Worm (Caenorhabditis elegans) whole organism, midembryonic: ENCODE measurements around the gene ceeh-2.
A peak's percentile ranks its signal among the peaks of the same experiment; 100 is the strongest.

ENCODE experiments used
- T22C8.4 ChIP-seq: fragments of 200-800 bp; sonication (Bioruptor generic); IDR thresholded peaks from 2 replicates; pipeline ENCODE4 v1.3.6; 2022; ENCODE audit warnings: missing genetic modification characterization, missing compliant biosample characterization
- cog-1 ChIP-seq: sonication (generic microtip); optimal IDR thresholded peaks from 2 replicates; lab custom pipeline; 2016; ENCODE audit warnings: missing genetic modification characterization, missing compliant biosample characterization
- flt-1 ChIP-seq: fragments of 200-800 bp; sonication (Bioruptor generic); IDR thresholded peaks from 2 replicates; pipeline ENCODE4 v1.3.6; 2022; ENCODE audit warnings: missing genetic modification characterization, missing compliant biosample characterization
- klf-2 ChIP-seq: fragments of 200-800 bp; sonication (Bioruptor generic); conservative IDR thresholded peaks from 2 replicates; pipeline ENCODE4 v1.3.6; 2022; ENCODE audit warnings: missing genetic modification reagents, missing genetic modification characterization, missing compliant biosample characterization
- med-1 ChIP-seq: sonication (generic microtip); optimal IDR thresholded peaks from 2 replicates; lab custom pipeline; 2017; ENCODE audit warnings: missing genetic modification characterization, mild to moderate bottlenecking, missing compliant biosample characterization, antibody characterized with exemption, missing genetic modification reagents; ENCODE audit not compliant: insufficient read depth
- ref-1 ChIP-seq: fragments of 200-800 bp; sonication (Bioruptor generic); conservative IDR thresholded peaks from 2 replicates; pipeline ENCODE4 v1.3.6; 2022; ENCODE audit warnings: missing genetic modification reagents, missing genetic modification characterization, missing compliant biosample characterization
- tab-1 ChIP-seq: fragments of 200-800 bp; sonication (Bioruptor generic); IDR thresholded peaks from 2 replicates; pipeline ENCODE4 v1.3.6; 2022; ENCODE audit warnings: missing genetic modification characterization, missing compliant biosample characterization
- ztf-23 ChIP-seq: fragments of 200-800 bp; sonication (Bioruptor generic); IDR thresholded peaks from 2 replicates; pipeline ENCODE4 v1.3.6; 2022; ENCODE audit warnings: missing genetic modification reagents, missing genetic modification characterization, missing compliant biosample characterization
- ztf-29 ChIP-seq: fragments of 200-800 bp; sonication (Bioruptor generic); IDR thresholded peaks from 2 replicates; pipeline ENCODE4 v1.3.6; 2022; ENCODE audit warnings: missing genetic modification reagents, missing genetic modification characterization, missing compliant biosample characterization

ceeh-2 gene

DNA sequence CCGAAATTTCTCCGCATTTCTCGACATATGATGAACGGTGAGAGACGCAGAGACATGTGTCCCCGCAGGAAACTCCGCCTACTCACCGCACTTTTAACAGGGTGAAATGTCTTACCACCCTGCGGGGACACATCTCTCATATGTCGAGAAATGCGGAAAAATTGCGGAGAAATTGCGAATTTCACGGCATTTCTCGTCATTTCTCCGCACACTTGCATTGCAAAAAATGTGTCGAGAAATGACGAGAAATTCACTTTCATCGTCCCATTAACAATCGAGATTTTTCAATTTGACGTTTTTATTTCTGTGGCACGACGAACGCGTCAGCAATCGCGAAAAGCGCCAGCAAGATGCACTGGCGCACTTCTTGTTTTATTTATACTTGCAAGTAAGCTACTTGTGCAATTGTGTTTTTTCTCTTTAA lies 15.8 kb downstream of the ceeh-2 start, which contains the start of gene K07C5.13:
TSS of gene K07C5.13 (plus strand) at position 151 of the 424 bp plus-strand sequence.
- TF ChIP-seq ztf-29 (GFP tag; lab: Robert Waterston, UW) (peak; percentile 44; the same call in 1 of the 2 replicates), flt-1 (GFP tag; lab: Robert Waterston, UW) (peak; percentile 77), ztf-23 (GFP tag; lab: Robert Waterston, UW) (peak; percentile 79; the same call in 1 of the 2 replicates)

DNA sequence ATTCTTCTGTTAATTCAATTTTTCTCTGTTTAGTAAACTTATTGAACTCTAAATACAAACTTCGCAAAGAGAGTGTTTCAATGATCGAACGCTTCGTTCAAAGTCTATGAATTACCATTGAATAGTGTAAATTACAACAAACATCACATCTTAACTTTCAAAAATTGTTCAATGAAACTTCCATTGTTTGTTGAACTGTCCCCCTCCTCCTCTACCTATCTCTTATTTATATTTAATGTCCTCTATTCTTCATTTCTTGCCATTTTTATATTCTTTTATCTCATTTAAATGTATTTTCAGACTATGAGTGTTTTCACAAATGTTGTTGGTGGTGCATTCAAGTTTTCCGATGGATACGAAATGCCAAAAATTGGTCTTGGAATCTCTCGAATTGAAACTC lies 18.5 kb downstream of the ceeh-2 start, which contains the start of gene K07C5.2:
TSS of gene K07C5.2 (plus strand) at position 301 of the 400 bp plus-strand sequence.
- no peak for TF ChIP-seq T22C8.4
- TF ChIP-seq tab-1 (GFP tag; lab: Robert Waterston, UW) = no peak
- TF ChIP-seq ztf-23 (GFP tag; lab: Robert Waterston, UW) = no peak
- TF ChIP-seq ztf-29 (GFP tag; lab: Robert Waterston, UW) = no peak
- TF ChIP-seq med-1 (GFP tag; lab: Kevin White, UChicago) = no peak
- no peak for TF ChIP-seq klf-2 (GFP tag; lab: Robert Waterston, UW)
- no peak for TF ChIP-seq ref-1
- no peak for TF ChIP-seq flt-1 (GFP tag; lab: Robert Waterston, UW)
- no peak for TF ChIP-seq cog-1 (tag; lab: Kevin White, UChicago)

DNA sequence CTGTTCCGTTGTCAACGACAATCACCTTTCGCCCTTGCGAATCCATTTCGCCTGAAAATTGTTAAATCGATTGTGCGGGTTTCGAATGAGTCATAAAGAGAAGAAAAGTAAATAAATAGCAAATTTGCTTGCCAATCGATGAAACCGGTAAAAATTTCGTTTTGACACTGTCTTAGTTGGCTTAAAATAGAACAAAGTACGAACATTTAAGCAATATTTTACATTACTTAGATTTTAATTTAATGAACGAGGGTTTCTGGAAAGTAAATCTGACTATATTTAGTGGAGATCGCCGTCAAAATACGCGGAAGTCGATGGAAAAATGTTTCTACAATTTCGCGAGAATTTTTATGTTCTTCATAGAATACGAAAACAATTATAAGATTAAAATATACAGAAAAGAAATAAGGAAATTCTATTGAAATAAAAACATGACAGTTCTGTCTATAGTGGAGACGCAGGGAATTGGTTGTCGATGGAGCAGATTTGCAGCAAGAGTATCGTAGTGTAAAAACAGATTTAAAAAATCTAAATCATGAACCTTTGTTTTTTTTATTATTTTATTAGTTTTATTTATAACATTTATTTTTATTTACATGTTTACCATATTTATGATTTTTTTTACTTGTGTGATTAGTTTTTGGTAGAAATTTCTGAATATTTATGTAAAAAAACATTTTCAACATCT lies 19.3 kb downstream of the ceeh-2 start, which contains the start of gene arx-2:
TSS of gene arx-2 (minus strand) at position 51 of the 688 bp plus-strand sequence.
- no peak for TF ChIP-seq ztf-23 (GFP tag; lab: Robert Waterston, UW)
- no peak for TF ChIP-seq ztf-29 (GFP tag; lab: Robert Waterston, UW)
- TF ChIP-seq cog-1 (tag; lab: Kevin White, UChicago) = no peak
- no peak for TF ChIP-seq med-1 (GFP tag; lab: Kevin White, UChicago)

DNA sequence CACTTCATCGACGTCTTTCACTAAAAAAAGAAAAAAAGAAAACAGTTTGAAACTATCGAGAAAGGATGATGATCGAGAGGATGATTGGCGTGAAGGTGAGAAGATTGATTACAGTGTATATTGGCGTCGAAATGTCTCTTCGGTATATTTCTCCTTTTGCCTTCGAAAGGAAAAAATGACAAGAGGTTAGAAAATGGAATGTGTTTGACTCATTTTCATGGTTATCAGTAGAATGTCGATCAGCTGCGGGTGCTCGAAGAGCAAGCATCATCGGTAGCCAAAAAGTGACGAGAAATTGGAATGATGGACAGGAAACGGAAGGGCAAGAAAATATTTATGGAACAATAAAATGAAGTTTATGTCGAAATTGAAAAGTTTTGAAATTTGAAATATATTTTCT lies 23.9 kb downstream of the ceeh-2 start:
- TF ChIP-seq med-1 (GFP tag; lab: Kevin White, UChicago) (no peak), tab-1 (GFP tag; lab: Robert Waterston, UW) (no peak), cog-1 (tag; lab: Kevin White, UChicago) (no peak)

DNA sequence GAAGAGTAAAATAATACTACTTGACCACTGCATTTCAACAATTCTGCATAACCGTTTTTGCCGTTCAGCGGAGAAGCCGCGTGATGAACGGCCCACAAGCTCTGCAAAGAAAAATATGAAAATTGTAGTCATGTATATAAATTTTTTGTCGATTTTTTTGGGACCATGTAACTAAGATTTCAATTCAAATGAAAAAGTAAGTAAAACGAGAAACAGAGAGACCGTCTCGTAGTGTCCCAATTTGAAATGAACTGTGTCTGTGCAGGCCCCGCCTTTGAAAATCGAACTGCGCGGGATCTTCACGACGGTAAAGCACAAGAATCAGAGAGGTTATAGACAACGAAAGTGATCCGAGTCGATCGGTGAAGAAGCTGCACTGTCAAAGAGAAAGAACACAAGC lies 25.7 kb downstream of the ceeh-2 start, which contains the start of gene crm-1:
TSS of gene crm-1 (minus strand) at position 101 of the 400 bp plus-strand sequence.
- TF ChIP-seq klf-2 (GFP tag; lab: Robert Waterston, UW) (no peak), cog-1 (tag; lab: Kevin White, UChicago) (no peak), flt-1 (GFP tag; lab: Robert Waterston, UW) (no peak), med-1 (GFP tag; lab: Kevin White, UChicago) (no peak), ref-1 (no peak), tab-1 (GFP tag; lab: Robert Waterston, UW) (no peak), T22C8.4 (no peak), ztf-29 (GFP tag; lab: Robert Waterston, UW) (no peak), ztf-23 (GFP tag; lab: Robert Waterston, UW) (no peak)

DNA sequence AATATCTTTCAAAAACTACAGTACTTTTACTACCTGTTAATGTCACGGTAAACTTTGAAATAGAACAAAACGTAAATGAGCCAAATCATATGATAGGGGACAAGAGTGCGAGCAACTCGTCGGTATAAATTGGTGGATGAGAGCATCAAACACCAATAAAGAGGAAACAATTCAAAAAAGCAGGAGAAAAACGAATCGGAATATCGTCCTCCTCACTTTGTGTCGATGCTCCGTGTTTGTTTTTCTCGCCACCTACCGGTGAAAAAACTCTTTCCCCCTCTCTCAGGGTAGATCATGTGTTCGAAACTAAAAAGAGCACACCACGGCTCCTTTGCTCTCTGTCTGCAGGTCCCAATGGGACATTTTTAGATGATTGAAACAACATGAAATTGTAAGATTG lies 29.6 kb downstream of the ceeh-2 start:
- no peak for TF ChIP-seq med-1 (GFP tag; lab: Kevin White, UChicago)

DNA sequence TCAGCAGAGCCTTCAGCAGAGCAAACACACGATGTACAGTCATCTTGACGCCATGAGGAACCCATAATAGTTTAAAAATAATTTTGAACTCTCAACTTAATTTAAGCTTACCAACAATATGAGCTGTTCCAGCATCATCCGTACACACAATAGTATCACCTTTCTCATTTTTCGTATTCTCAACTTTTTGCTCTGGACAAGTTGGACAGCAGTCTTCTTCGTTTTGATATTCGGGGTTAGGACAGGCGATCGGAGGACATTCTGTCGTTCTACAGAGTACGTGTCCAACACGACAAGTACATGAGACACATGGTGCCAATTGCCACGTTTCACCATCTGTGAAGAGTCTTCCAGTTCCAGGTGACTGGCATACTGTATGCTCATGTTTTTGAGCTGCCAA lies 34.2 kb downstream of the ceeh-2 start:
- TF ChIP-seq flt-1 (GFP tag; lab: Robert Waterston, UW) = no peak
- TF ChIP-seq tab-1 (GFP tag; lab: Robert Waterston, UW) = no peak
- TF ChIP-seq klf-2 (GFP tag; lab: Robert Waterston, UW) = no peak

DNA sequence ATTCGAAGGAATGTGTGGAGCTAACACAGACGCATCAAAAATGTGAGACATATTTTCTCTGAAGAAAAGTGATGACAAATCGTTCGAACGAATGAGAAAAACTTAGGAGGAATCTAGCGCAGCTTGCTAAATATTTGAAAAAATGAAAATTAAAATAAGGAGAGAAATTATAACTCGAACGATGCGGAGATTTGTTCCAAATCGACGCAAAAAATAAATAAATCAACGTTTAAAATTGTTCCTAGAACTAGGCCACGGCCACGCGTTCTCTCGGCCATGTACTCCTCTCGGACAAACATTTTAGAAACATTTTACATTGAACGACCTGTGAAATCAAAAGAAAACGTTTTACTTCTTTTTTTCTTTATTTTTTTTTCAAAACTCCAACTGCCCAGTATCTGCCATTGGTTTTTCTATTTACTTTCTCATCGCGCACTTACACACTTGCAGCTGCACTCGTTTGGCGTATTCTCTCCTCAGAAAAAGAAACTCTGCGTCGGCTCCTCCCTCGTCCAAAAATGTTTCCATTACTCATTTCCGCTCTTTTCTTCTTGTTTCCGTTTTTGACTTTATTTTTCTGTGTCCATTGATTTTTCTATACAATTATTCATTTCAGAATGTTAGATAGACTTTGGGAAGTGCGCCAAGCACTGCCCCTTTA lies 37.5 kb downstream of the ceeh-2 start, which contains the start of the genes gna-1 and B0024.13:
TSS of gene gna-1 (minus strand) at position 51 of the 661 bp plus-strand sequence.
TSS of gene B0024.13 (plus strand) at position 611 of the 661 bp plus-strand sequence.
- TF ChIP-seq ztf-29 (GFP tag; lab: Robert Waterston, UW) (no peak), tab-1 (GFP tag; lab: Robert Waterston, UW) (no peak), T22C8.4 (no peak), ztf-23 (GFP tag; lab: Robert Waterston, UW) (peak; percentile 69; the same call in 1 of the 2 replicates), klf-2 (GFP tag; lab: Robert Waterston, UW) (no peak)

DNA sequence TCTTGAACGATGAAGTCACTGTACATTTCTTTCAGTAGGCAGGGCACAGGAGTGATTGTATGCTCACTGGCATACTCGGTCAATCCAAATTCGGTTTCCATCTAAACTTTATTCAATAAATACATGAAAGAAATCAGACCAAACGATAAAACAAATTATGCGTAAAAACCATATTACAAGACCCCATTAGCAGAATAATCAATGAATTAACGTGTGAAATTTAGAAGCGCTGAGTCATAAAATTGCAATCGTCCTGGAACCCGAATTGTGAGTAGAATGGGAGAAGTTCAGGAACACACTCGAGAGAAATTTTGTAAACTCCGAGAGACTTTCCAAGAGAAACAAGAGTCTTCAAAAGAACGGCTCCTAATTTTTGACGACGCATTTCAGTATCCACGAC lies 38.3 kb downstream of the ceeh-2 start, which contains the start of gene B0024.11:
TSS of gene B0024.11 (minus strand) at position 101 of the 400 bp plus-strand sequence.
- TF ChIP-seq klf-2 (GFP tag; lab: Robert Waterston, UW) = no peak

DNA sequence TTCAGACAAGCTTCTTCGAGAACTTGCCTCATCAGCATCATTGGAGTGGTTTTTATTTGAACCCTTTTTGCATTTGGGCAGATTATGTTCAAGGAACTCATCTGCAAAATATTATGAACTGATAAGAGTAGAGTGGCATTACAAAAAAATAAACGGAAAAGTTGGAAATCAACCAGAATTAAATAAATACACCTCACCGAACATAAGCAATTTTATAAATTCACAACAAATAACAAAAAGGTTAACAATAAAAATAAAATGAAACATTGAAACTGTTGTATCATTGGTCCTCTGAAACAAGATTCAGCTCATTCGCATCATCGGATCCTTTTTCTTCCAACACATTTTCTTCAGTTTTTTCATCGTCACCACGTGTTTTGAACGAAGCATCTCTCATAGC lies 40.4 kb downstream of the ceeh-2 start, which contains the start of gene asps-1:
TSS of gene asps-1 (minus strand) at position 101 of the 400 bp plus-strand sequence.
- TF ChIP-seq ref-1 (no peak), ztf-23 (GFP tag; lab: Robert Waterston, UW) (no peak), tab-1 (GFP tag; lab: Robert Waterston, UW) (no peak), med-1 (GFP tag; lab: Kevin White, UChicago) (no peak), flt-1 (GFP tag; lab: Robert Waterston, UW) (no peak), klf-2 (GFP tag; lab: Robert Waterston, UW) (no peak), T22C8.4 (no peak), cog-1 (tag; lab: Kevin White, UChicago) (no peak)
